Worm (Caenorhabditis elegans): ENCODE results near the gene cfap-36.

Gene cfap-36

DNA sequence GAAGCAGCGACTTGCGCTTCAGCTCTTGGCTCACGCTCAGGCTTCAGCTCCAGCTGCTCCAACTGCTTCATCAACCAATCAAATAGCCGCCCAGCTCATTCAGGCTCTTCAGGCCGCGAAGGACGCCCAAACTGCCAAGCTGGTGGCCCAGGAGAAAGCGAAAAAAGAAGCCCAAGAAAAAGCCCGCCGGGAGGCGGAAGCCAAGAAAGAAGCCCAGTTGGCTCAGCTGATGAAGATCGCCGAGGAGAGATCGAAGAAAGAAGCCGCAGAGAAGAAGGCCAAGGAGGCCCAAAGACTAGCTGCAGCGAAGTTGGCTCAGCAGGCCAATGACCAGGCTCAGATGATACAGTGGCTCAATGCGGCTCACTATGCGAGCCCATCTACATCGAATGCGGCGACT is 55.8 kb downstream of the cfap-36 start:
- no peak for TF ChIP-seq npax-4 (tag; optimal IDR thresholded peaks at IDR 0.05)
- no peak for TF ChIP-seq ceh-48 (tag; optimal IDR thresholded peaks at IDR 0.05)
- no peak for TF ChIP-seq K02D7.2 (tag; optimal IDR thresholded peaks at IDR 0.05)
- peak; percentile 31 for TF ChIP-seq sdc-2 (tag; optimal IDR thresholded peaks at IDR 0.05)
- no peak for TF ChIP-seq unc-55 (GFP tag; optimal IDR thresholded peaks at IDR 0.05)
- TF ChIP-seq tbx-7 (tag; optimal IDR thresholded peaks at IDR 0.05), result no peak
- peak; percentile 12 for TF ChIP-seq F13H6.1 (tag; optimal IDR thresholded peaks at IDR 0.05)
- no peak for TF ChIP-seq nhr-232 (tag; optimal IDR thresholded peaks at IDR 0.05)
- TF ChIP-seq ceh-34 (tag; optimal IDR thresholded peaks at IDR 0.05), result no peak
- TF ChIP-seq mec-3 (tag; optimal IDR thresholded peaks at IDR 0.05; ENCODE audit: borderline replicate concordance), result peak; percentile 10
- TF ChIP-seq ceh-18 (tag; optimal IDR thresholded peaks at IDR 0.05), result no peak

Data from whole organism, late embryonic.